Fruit fly (Drosophila melanogaster) whole organism, pupa: ENCODE results near the gene NijB.

Experiments
- CG10348 ChIP-seq: fragments of 200-800 bp; sonication (Bioruptor generic); IDR thresholded peaks from 2 replicates; pipeline ENCODE4 v1.3.6; 2022; ENCODE audit warnings: missing biosample characterization, missing genetic modification characterization
- CG12605 ChIP-seq: fragments of 200-800 bp; sonication (Bioruptor generic); IDR thresholded peaks from 2 replicates; pipeline ENCODE4 v1.3.6; 2022; ENCODE audit warnings: missing biosample characterization, missing genetic modification characterization
- CG13204 ChIP-seq: fragments of 200-800 bp; sonication (Bioruptor generic); optimal IDR thresholded peaks from 2 replicates; lab custom pipeline; 2018; ENCODE audit warnings: missing biosample characterization, mild to moderate bottlenecking, missing genetic modification characterization, moderate library complexity
- CG14655 ChIP-seq: fragments of 200-800 bp; sonication (Bioruptor generic); optimal IDR thresholded peaks from 3 replicates; lab custom pipeline; 2017; ENCODE audit warnings: mild to moderate bottlenecking, missing biosample characterization, missing genetic modification reagents, missing genetic modification characterization
- CG15710 ChIP-seq: fragments of 200-800 bp; sonication (Bioruptor generic); optimal IDR thresholded peaks from 2 replicates; lab custom pipeline; 2018; ENCODE audit warnings: missing biosample characterization, mild to moderate bottlenecking, missing genetic modification characterization, moderate library complexity
- CG17806 ChIP-seq: fragments of 200-800 bp; sonication (Bioruptor generic); optimal IDR thresholded peaks from 2 replicates; lab custom pipeline; 2018; ENCODE audit warnings: missing biosample characterization, mild to moderate bottlenecking, missing genetic modification characterization, moderate library complexity
- CG32121 ChIP-seq: fragments of 200-800 bp; sonication (Bioruptor generic); IDR thresholded peaks from 2 replicates; pipeline ENCODE4 v1.3.6; 2022; ENCODE audit warnings: missing biosample characterization, missing genetic modification characterization
- CG34367 ChIP-seq: fragments of 200-800 bp; sonication (Bioruptor generic); optimal IDR thresholded peaks from 2 replicates; lab custom pipeline; 2018; ENCODE audit warnings: missing biosample characterization, mild to moderate bottlenecking, missing genetic modification characterization
- CG4496 ChIP-seq: fragments of 200-800 bp; sonication (Bioruptor generic); IDR thresholded peaks from 3 replicates; pipeline ENCODE4 v1.3.6; 2022; ENCODE audit warnings: missing biosample characterization, missing genetic modification characterization
- CG8159 ChIP-seq: fragments of 200-800 bp; sonication (Bioruptor generic); optimal IDR thresholded peaks from 3 replicates; lab custom pipeline; 2018; ENCODE audit warnings: missing biosample characterization, mild to moderate bottlenecking, missing genetic modification characterization, moderate library complexity
- CG8301 ChIP-seq: fragments of 200-800 bp; sonication (Bioruptor generic); optimal IDR thresholded peaks from 2 replicates; lab custom pipeline; 2018; ENCODE audit warnings: missing biosample characterization, mild to moderate bottlenecking, missing genetic modification characterization
- CG9948 ChIP-seq: fragments of 200-800 bp; sonication (Bioruptor generic); optimal IDR thresholded peaks from 2 replicates; lab custom pipeline; 2018; ENCODE audit warnings: missing biosample characterization, mild to moderate bottlenecking, missing genetic modification characterization, moderate library complexity
- D1 ChIP-seq: fragments of 200-800 bp; sonication (Bioruptor generic); optimal IDR thresholded peaks from 2 replicates; lab custom pipeline; 2018; ENCODE audit warnings: missing biosample characterization, mild to moderate bottlenecking, missing genetic modification characterization, moderate library complexity
- EcR ChIP-seq: fragments of 200-800 bp; sonication (Bioruptor generic); optimal IDR thresholded peaks from 3 replicates; lab custom pipeline; 2019; ENCODE audit warnings: missing biosample characterization, missing genetic modification characterization, mild to moderate bottlenecking, moderate library complexity, missing genetic modification reagents
- Ets98B ChIP-seq: fragments of 200-800 bp; sonication (Bioruptor generic); IDR thresholded peaks from 2 replicates; pipeline ENCODE4 v1.3.6; 2022; ENCODE audit warnings: missing biosample characterization, missing genetic modification characterization
- Pif1A ChIP-seq: fragments of 200-800 bp; sonication (Bioruptor generic); optimal IDR thresholded peaks from 3 replicates; lab custom pipeline; 2016; ENCODE audit warnings: missing biosample characterization, missing genetic modification characterization
- Pif1B ChIP-seq: fragments of 200-800 bp; sonication (Bioruptor generic); optimal IDR thresholded peaks from 3 replicates; lab custom pipeline; 2016; ENCODE audit warnings: missing biosample characterization, missing genetic modification characterization
- Snoo ChIP-seq: fragments of 200-800 bp; sonication (Bioruptor generic); optimal IDR thresholded peaks from 3 replicates; lab custom pipeline; 2017; ENCODE audit warnings: missing biosample characterization, mild to moderate bottlenecking, missing genetic modification characterization, inconsistent platforms
- fd96Ca ChIP-seq: fragments of 200-800 bp; sonication (Bioruptor generic); IDR thresholded peaks from 3 replicates; pipeline ENCODE4 v1.3.6; 2022; ENCODE audit warnings: missing biosample characterization, missing genetic modification characterization
- gl ChIP-seq: fragments of 200-800 bp; sonication (Bioruptor generic); optimal IDR thresholded peaks from 2 replicates; lab custom pipeline; 2018; ENCODE audit warnings: missing biosample characterization, mild to moderate bottlenecking, missing genetic modification characterization
- rn ChIP-seq: fragments of 200-800 bp; sonication (Bioruptor generic); IDR thresholded peaks from 2 replicates; pipeline ENCODE4 v1.3.6; 2022; ENCODE audit warnings: missing biosample characterization, missing genetic modification characterization

Gene NijB

DNA sequence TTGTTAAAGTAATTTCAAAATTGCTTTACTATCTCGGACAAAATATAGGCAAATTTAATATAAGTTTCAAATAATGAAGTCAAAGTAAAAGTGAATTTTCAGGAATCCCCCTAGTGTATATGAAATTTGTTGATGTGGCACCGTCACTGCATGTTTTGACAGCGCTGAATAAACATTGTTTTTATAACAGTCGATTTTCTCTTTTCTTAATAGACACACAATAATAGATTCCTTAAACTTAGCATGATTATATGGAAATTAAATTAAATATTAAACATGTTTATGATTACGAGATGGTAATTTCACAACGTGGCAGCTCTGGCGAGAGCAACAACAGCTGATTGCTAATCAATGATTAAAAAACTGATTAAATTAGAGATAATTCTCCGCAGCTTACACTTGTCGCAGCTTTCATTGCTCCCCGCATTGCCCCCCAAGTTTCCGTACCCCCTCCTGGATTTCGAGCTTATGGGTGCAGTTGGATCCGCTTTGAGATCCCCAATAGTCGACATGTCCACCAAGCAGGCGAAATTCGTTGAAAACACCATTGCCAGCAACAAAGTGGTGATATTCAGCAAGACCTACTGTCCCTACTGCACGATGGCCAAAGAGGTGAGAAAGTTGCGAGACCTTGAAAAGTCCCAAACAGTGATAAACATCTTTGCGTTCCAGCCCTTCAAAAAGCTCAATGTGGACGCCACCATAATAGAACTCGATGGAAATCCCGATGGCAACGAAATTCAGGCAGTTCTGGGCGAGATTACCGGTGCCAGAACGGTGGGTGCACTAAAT is 23.0 kb upstream of the NijB start, which contains the start of gene Grx1:
Gene Grx1, plus strand, starts transcription at position 196 of the 792 bp plus-strand sequence.
- TF ChIP-seq CG15710 (peak; percentile 40), CG32121 (GFP tag; lab: Robert Waterston, UW) (0 out of 2 replicates have a peak, but pooled peaks have one; percentile 42), Pif1A (GFP tag; lab: Kevin White, UChicago) (no peak), CG10348 (GFP tag; lab: Robert Waterston, UW) (no peak), CG17806 (peak; percentile 38), EcR (GFP tag; lab: Kevin White, UChicago) (no peak), D1 (tag; lab: Kevin White, UChicago) (no peak), rn (GFP tag; lab: Robert Waterston, UW) (0 out of 2 replicates have a peak, but pooled peaks have one; percentile 6), CG4496 (GFP tag; lab: Robert Waterston, UW) (peak; percentile 35; the same call in 1 of the 3 replicates), fd96Ca (GFP tag; lab: Robert Waterston, UW) (no peak), CG12605 (GFP tag; lab: Robert Waterston, UW) (no peak), CG8301 (tag; lab: Kevin White, UChicago) (peak; percentile 51), CG9948 (tag; lab: Kevin White, UChicago) (no peak), CG34367 (no peak), Pif1B (peak; percentile 30), CG14655 (GFP tag; lab: Kevin White, UChicago) (no peak), Snoo (tag; lab: Kevin White, UChicago) (peak; percentile 41), CG13204 (GFP tag; lab: Kevin White, UChicago) (no peak), Ets98B (peak; percentile 22; the same call in 1 of the 2 replicates), gl (tag; lab: Kevin White, UChicago) (no peak), CG8159 (tag; lab: Kevin White, UChicago) (peak; percentile 61)

DNA sequence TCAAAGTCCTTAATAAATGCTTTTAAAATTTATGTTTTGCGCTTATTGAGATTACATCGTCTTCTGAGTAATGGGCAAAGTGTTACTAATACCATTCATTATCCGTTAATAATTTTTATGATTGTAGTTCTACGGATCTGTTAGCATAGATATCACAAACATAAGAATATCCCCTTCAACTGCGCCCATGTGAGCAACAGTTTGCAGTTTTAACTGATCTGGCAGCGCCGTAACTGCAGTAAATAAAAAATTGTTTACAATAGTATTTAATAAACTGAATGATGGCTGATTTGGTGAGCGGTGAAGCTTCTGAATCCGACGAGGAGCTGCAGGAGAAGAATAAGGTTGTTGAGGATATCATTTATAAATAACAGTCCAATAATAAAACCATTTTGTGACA is 22.2 kb upstream of the NijB start, which contains the start of gene Blos3:
Gene Blos3, plus strand, starts transcription at position 198 of the 400 bp plus-strand sequence.
- no peak for TF ChIP-seq Snoo (tag; lab: Kevin White, UChicago)
- peak; percentile 65; the same call in 2 of the 3 replicates for TF ChIP-seq fd96Ca (GFP tag; lab: Robert Waterston, UW)
- peak; percentile 46; the same call in 2 of the 3 replicates for TF ChIP-seq CG4496 (GFP tag; lab: Robert Waterston, UW)
- TF ChIP-seq D1 (tag; lab: Kevin White, UChicago) = no peak
- no peak for TF ChIP-seq CG10348 (GFP tag; lab: Robert Waterston, UW)
- TF ChIP-seq CG8159 (tag; lab: Kevin White, UChicago) = no peak
- peak; percentile 32 for TF ChIP-seq CG17806
- TF ChIP-seq CG9948 (tag; lab: Kevin White, UChicago) = peak; percentile 15
- TF ChIP-seq CG15710 = peak; percentile 24
- no peak for TF ChIP-seq Pif1A (GFP tag; lab: Kevin White, UChicago)
- TF ChIP-seq gl (tag; lab: Kevin White, UChicago) = no peak
- TF ChIP-seq Pif1B = no peak
- TF ChIP-seq EcR (GFP tag; lab: Kevin White, UChicago) = no peak
- TF ChIP-seq CG34367 = no peak
- no peak; the same call in 1 of the 2 replicates for TF ChIP-seq Ets98B
- TF ChIP-seq CG32121 (GFP tag; lab: Robert Waterston, UW) = peak; percentile 63

DNA sequence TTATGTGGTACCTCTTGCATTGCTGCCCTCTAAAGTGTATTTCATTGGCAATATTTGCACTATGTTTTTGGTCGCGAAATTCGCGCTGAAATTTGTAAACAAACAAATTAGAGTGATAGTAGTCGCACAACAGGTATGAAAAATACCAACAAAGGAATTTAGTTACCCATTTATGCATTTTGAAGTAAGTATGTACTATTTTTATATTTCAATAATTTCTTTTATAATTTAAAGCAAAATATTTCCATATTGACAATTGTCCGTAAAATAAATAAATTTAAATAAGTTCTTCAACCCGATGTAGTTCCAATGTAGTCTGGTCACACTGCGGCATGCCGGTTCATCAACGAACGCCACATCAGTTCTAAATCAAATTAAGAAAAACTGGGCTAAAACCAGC is 19.7 kb upstream of the NijB start, which contains the start of the genes Rad9 and Uggt:
Gene Rad9, minus strand, starts transcription at position 114 of the 400 bp plus-strand sequence.
Gene Uggt, plus strand, starts transcription at position 308 of the 400 bp plus-strand sequence.
- TF ChIP-seq Pif1B (no peak), EcR (GFP tag; lab: Kevin White, UChicago) (no peak), CG4496 (GFP tag; lab: Robert Waterston, UW) (no peak), CG12605 (GFP tag; lab: Robert Waterston, UW) (no peak)

DNA sequence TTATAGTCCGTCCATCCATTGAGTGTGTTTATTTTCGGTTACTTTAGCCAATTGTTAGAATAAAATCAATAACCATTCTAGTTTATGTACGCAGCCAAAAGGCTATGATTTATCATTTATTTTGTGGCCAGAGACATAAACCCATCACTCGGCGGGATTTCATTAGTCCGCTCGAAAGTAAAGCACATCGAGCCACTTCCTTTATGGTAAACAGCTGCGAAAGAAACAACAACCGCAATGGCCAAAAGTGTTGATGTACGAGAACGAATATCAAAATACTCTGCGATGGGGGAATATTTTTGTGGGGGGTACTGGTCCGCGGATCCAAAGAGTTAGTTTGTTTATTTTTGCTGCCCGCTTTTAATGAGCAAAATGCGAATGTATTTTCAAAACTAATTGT is 10.6 kb upstream of the NijB start:
- TF ChIP-seq gl (tag; lab: Kevin White, UChicago) = no peak
- TF ChIP-seq, all 21 proteins: peak for 0

DNA sequence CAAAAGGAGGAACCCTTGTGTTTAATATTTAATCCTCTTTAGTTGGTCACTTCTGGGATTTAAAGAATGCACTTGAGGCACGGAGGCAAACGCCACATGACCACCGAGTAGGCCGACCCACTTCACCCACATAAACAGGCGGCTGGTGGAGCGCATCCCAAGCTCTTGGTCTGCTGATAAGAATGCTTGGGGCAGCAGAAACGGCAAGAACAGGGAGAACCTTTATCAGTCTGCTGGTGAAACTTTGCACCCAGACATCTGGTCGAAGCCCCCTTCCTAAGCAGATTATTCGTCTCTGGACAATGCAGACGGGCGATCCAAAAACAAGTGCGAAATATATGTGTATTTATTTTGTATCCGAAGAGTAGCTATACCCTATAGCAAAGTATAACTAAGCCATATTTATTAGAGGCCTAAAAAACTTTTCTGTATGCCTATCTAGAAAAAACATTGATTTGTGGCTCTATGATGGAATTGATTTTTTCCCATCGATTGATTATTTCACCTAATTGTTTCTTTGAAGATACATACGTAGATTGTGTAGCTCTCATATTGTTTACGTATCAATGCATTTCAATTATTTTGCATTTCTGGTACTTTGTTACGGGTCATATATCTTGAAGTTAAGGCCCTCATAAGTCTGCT is 2.8 kb upstream of the NijB start:
- TF ChIP-seq CG10348 (GFP tag; lab: Robert Waterston, UW) = no peak
- TF ChIP-seq CG9948 (tag; lab: Kevin White, UChicago) = no peak
- TF ChIP-seq CG12605 (GFP tag; lab: Robert Waterston, UW) = peak; percentile 56
- TF ChIP-seq CG8301 (tag; lab: Kevin White, UChicago) = peak; percentile 26
- peak; percentile 19 for TF ChIP-seq Pif1A (GFP tag; lab: Kevin White, UChicago)
- no peak for TF ChIP-seq CG34367
- peak; percentile 72 for TF ChIP-seq Ets98B
- no peak for TF ChIP-seq CG13204 (GFP tag; lab: Kevin White, UChicago)
- TF ChIP-seq CG17806 = peak; percentile 4
- no peak for TF ChIP-seq rn (GFP tag; lab: Robert Waterston, UW)
- peak; percentile 47 for TF ChIP-seq CG8159 (tag; lab: Kevin White, UChicago)
- TF ChIP-seq CG15710 = no peak
- TF ChIP-seq fd96Ca (GFP tag; lab: Robert Waterston, UW) = no peak
- TF ChIP-seq CG32121 (GFP tag; lab: Robert Waterston, UW) = 0 out of 2 replicates have a peak, but pooled peaks have one; percentile 14
- no peak for TF ChIP-seq D1 (tag; lab: Kevin White, UChicago)
- TF ChIP-seq CG14655 (GFP tag; lab: Kevin White, UChicago) = peak; percentile 36
- TF ChIP-seq gl (tag; lab: Kevin White, UChicago) = peak; percentile 62
- peak; percentile 71 for TF ChIP-seq EcR (GFP tag; lab: Kevin White, UChicago)
- TF ChIP-seq CG4496 (GFP tag; lab: Robert Waterston, UW) = peak; percentile 75; the same call in 2 of the 3 replicates
- no peak for TF ChIP-seq Pif1B
- TF ChIP-seq Snoo (tag; lab: Kevin White, UChicago) = peak; percentile 16
